1 fruit fly cellular context compared by ENCODE assay signal in the genomic region with DNA sequence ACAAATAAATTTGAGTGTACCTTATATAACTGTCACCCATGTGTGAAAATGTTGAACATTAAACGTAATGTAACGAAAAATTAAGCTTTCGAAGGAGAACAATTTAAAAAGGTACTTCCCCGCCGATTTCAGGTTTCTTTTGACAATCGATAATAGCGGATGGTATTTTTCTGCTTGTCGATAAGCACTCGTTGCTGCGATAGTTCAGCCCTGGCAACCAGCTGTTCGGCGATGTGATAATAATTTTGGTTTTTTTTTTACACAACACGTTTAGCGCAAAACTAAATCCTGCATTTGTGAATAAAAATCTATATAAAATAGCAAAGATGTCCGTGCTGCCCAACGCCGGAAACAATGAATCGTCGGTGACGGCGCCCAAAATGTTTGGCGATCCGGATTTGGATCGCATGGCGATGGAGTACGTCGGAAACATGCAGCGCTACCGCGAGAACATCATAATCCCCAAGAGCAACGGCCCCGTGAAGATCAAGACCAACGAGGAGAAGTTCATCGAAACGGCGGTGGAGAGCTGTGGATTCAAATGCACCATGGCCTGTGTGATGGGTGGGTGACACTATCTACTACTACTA.
A peak's percentile ranks its signal among the peaks of the same experiment; 100 is the strongest.
TF ChIP-seq lines count a peak whose summit lies in the region.

CG31229 (plus strand) TSS at position 194 of the 590 bp plus-strand sequence.

TF ChIP-seq in whole organism, embryonic, 481 proteins besides CTCF, POLR2A, EP300 and RAD21 (continued from another document):
- TF ChIP-seq CG18764 (GFP tag; optimal IDR thresholded peaks at IDR 0.05; lab: Kevin White, UChicago), result no peak
- TF ChIP-seq dm (GFP tag; optimal IDR thresholded peaks at IDR 0.05; lab: Kevin White, UChicago), result peak; percentile 33
- TF ChIP-seq CG7928 (GFP tag; optimal IDR thresholded peaks at IDR 0.05; lab: Kevin White, UChicago), result peak; percentile 91
- TF ChIP-seq BEAF-32 (GFP tag; optimal IDR thresholded peaks at IDR 0.05; lab: Kevin White, UChicago), result peak; percentile 57
- no peak for TF ChIP-seq Trl (optimal IDR thresholded peaks at IDR 0.05; lab: Kevin White, UChicago)
- no peak for TF ChIP-seq Trl (GFP tag; optimal IDR thresholded peaks at IDR 0.05; lab: Kevin White, UChicago)
- TF ChIP-seq hkb (optimal IDR thresholded peaks at IDR 0.05; lab: Kevin White, UChicago), result no peak
- TF ChIP-seq hkb (GFP tag; IDR thresholded peaks at IDR 0.05; lab: Robert Waterston, UW), result 0 out of 2 replicates have a peak, but pooled peaks have one; percentile 13
- no peak for TF ChIP-seq Optix (GFP tag; IDR thresholded peaks at IDR 0.05; lab: Robert Waterston, UW)
- peak; percentile 23 for TF ChIP-seq CG1603 (tag; optimal IDR thresholded peaks at IDR 0.05; lab: Kevin White, UChicago)
- TF ChIP-seq gfzf (GFP tag; optimal IDR thresholded peaks at IDR 0.05; lab: Kevin White, UChicago), result peak; percentile 47
- TF ChIP-seq stwl (tag; optimal IDR thresholded peaks at IDR 0.05; lab: Kevin White, UChicago), result peak; percentile 54
- TF ChIP-seq CG10147 (GFP tag; optimal IDR thresholded peaks at IDR 0.05; lab: Kevin White, UChicago), result no peak
- TF ChIP-seq hb (GFP tag; IDR thresholded peaks at IDR 0.05; lab: Robert Waterston, UW; ENCODE audit: partially characterized antibody), result 0 out of 3 replicates have a peak, but pooled peaks have one; percentile 37
- TF ChIP-seq CG16813 (GFP tag; IDR thresholded peaks at IDR 0.05; lab: Robert Waterston, UW; ENCODE audit: partially characterized antibody), result peak; percentile 43; the same call in 2 of the 3 replicates
- TF ChIP-seq CG14710 (tag; optimal IDR thresholded peaks at IDR 0.05; lab: Kevin White, UChicago), result no peak
- no peak for TF ChIP-seq CG31441 (GFP tag; IDR thresholded peaks at IDR 0.05; lab: Robert Waterston, UW)
- TF ChIP-seq CG43689 (GFP tag; IDR thresholded peaks at IDR 0.05; lab: Robert Waterston, UW), result no peak
- TF ChIP-seq Med (GFP tag; lab: Kevin White, UChicago), result peak; percentile 70
- TF ChIP-seq knrl (GFP tag; IDR thresholded peaks at IDR 0.05; lab: Robert Waterston, UW; ENCODE audit: partially characterized antibody), result peak; percentile 21; the same call in 1 of the 3 replicates
- peak; percentile 28 for TF ChIP-seq CG9797 (GFP tag; optimal IDR thresholded peaks at IDR 0.05; lab: Kevin White, UChicago)
- TF ChIP-seq Dp (GFP tag; optimal IDR thresholded peaks at IDR 0.05; lab: Kevin White, UChicago), result peak; percentile 85
- TF ChIP-seq HLH4C (GFP tag; IDR thresholded peaks at IDR 0.05; lab: Robert Waterston, UW; ENCODE audit: partially characterized antibody), result peak; percentile 56; the same call in 1 of the 3 replicates
- peak; percentile 94 for TF ChIP-seq E2f2 (GFP tag; IDR thresholded peaks at IDR 0.05; lab: Robert Waterston, UW)
- TF ChIP-seq amos (GFP tag; IDR thresholded peaks at IDR 0.05; lab: Robert Waterston, UW; ENCODE audit: partially characterized antibody), result peak; percentile 55; the same call in 1 of the 2 replicates
- TF ChIP-seq Sry-δ (GFP tag; optimal IDR thresholded peaks at IDR 0.05; lab: Kevin White, UChicago), result peak; percentile 62
- TF ChIP-seq sqz (GFP tag; optimal IDR thresholded peaks at IDR 0.05; lab: Kevin White, UChicago), result peak; percentile 89
- no peak for TF ChIP-seq CG12744 (GFP tag; optimal IDR thresholded peaks at IDR 0.05; lab: Kevin White, UChicago)
- TF ChIP-seq Asciz (GFP tag; optimal IDR thresholded peaks at IDR 0.05; lab: Kevin White, UChicago), result no peak
- peak; percentile 59; the same call in 2 of the 3 replicates for TF ChIP-seq zen2 (GFP tag; IDR thresholded peaks at IDR 0.05; lab: Robert Waterston, UW; ENCODE audit: partially characterized antibody)
- TF ChIP-seq Mes4 (GFP tag; optimal IDR thresholded peaks at IDR 0.05; lab: Kevin White, UChicago), result no peak
- TF ChIP-seq CG13424 (tag; optimal IDR thresholded peaks at IDR 0.05; lab: Kevin White, UChicago), result no peak
- peak; percentile 8 for TF ChIP-seq CG10267 (tag; optimal IDR thresholded peaks at IDR 0.05; lab: Kevin White, UChicago)
- TF ChIP-seq bsh (GFP tag; optimal IDR thresholded peaks at IDR 0.05; lab: Kevin White, UChicago), result peak in 1 of 2 experiments; percentile 15
- TF ChIP-seq unc-4 (GFP tag; IDR thresholded peaks at IDR 0.05; lab: Robert Waterston, UW; ENCODE audit: partially characterized antibody), result peak; percentile 59
- no peak for TF ChIP-seq CG10321 (GFP tag; IDR thresholded peaks at IDR 0.05; lab: Robert Waterston, UW)
- no peak for TF ChIP-seq CG32767 (GFP tag; IDR thresholded peaks at IDR 0.05; lab: Robert Waterston, UW)
- TF ChIP-seq CG11723 (GFP tag; optimal IDR thresholded peaks at IDR 0.05; lab: Kevin White, UChicago), result no peak
- TF ChIP-seq Dll (GFP tag; IDR thresholded peaks at IDR 0.05; lab: Robert Waterston, UW; ENCODE audit: partially characterized antibody), result peak; percentile 66; the same call in 3 of the 4 replicates
- no peak for TF ChIP-seq CG6175 (GFP tag; IDR thresholded peaks at IDR 0.05; lab: Robert Waterston, UW)
- TF ChIP-seq nerfin-2 (GFP tag; IDR thresholded peaks at IDR 0.05; lab: Robert Waterston, UW; ENCODE audit: partially characterized antibody), result 0 out of 2 replicates have a peak, but pooled peaks have one; percentile 24
- peak; percentile 57 for TF ChIP-seq CG34224 (GFP tag; IDR thresholded peaks at IDR 0.05; lab: Robert Waterston, UW; ENCODE audit: partially characterized antibody)
- TF ChIP-seq mld (GFP tag; IDR thresholded peaks at IDR 0.05; lab: Robert Waterston, UW; ENCODE audit: partially characterized antibody), result 0 out of 3 replicates have a peak, but pooled peaks have one; percentile 39
- TF ChIP-seq CG9727 (GFP tag; optimal IDR thresholded peaks at IDR 0.05; lab: Kevin White, UChicago), result no peak
- TF ChIP-seq bbx (GFP tag; IDR thresholded peaks at IDR 0.05; lab: Robert Waterston, UW; ENCODE audit: partially characterized antibody), result peak; percentile 27; the same call in 1 of the 2 replicates
- TF ChIP-seq Scr (GFP tag; IDR thresholded peaks at IDR 0.05; lab: Robert Waterston, UW; ENCODE audit: partially characterized antibody), result peak; percentile 64
- no peak for TF ChIP-seq CG5245 (GFP tag; optimal IDR thresholded peaks at IDR 0.05; lab: Kevin White, UChicago)
- TF ChIP-seq Dref (GFP tag; IDR thresholded peaks at IDR 0.05; lab: Robert Waterston, UW), result peak; percentile 86
- no peak for TF ChIP-seq CG11247 (GFP tag; IDR thresholded peaks at IDR 0.05; lab: Robert Waterston, UW)
- no peak for TF ChIP-seq CG4730 (GFP tag; IDR thresholded peaks at IDR 0.05; lab: Robert Waterston, UW)
- TF ChIP-seq CG2202 (tag; optimal IDR thresholded peaks at IDR 0.05; lab: Kevin White, UChicago), result no peak
- no peak for TF ChIP-seq CG4854 (GFP tag; optimal IDR thresholded peaks at IDR 0.05; lab: Kevin White, UChicago)
- peak; percentile 34 for TF ChIP-seq Sin3A (optimal IDR thresholded peaks at IDR 0.05; lab: Kevin White, UChicago)
- no peak for TF ChIP-seq sens-2 (GFP tag; IDR thresholded peaks at IDR 0.05; lab: Robert Waterston, UW)
- no peak for TF ChIP-seq toy (GFP tag; IDR thresholded peaks at IDR 0.05; lab: Robert Waterston, UW)
- TF ChIP-seq Pdp1 (GFP tag; optimal IDR thresholded peaks at IDR 0.05; lab: Kevin White, UChicago), result peak in 1 of 2 experiments; percentile 97
- TF ChIP-seq otp (GFP tag; IDR thresholded peaks at IDR 0.05; lab: Robert Waterston, UW), result no peak
- TF ChIP-seq CG15479 (GFP tag; optimal IDR thresholded peaks at IDR 0.05; lab: Kevin White, UChicago), result no peak
- no peak for TF ChIP-seq Hr78 (GFP tag; optimal IDR thresholded peaks at IDR 0.05; lab: Kevin White, UChicago)
- 0 out of 3 replicates have a peak, but pooled peaks have one; percentile 34 for TF ChIP-seq Doc3 (GFP tag; IDR thresholded peaks at IDR 0.05; lab: Robert Waterston, UW; ENCODE audit: partially characterized antibody)
- no peak for TF ChIP-seq Eip74EF (GFP tag; optimal IDR thresholded peaks at IDR 0.05; lab: Kevin White, UChicago)
- TF ChIP-seq MESR4 (GFP tag; optimal IDR thresholded peaks at IDR 0.05; lab: Kevin White, UChicago), result peak; percentile 53
- no peak for TF ChIP-seq kni (GFP tag; optimal IDR thresholded peaks at IDR 0.05; lab: Kevin White, UChicago)
- peak; percentile 90 for TF ChIP-seq CG12155 (GFP tag; optimal IDR thresholded peaks at IDR 0.05; lab: Kevin White, UChicago)
- no peak for TF ChIP-seq row (GFP tag; IDR thresholded peaks at IDR 0.05; lab: Robert Waterston, UW)
- TF ChIP-seq nau (GFP tag; optimal IDR thresholded peaks at IDR 0.05; lab: Kevin White, UChicago), result no peak
- no peak for TF ChIP-seq bab2 (GFP tag; optimal IDR thresholded peaks at IDR 0.05; lab: Kevin White, UChicago)
- TF ChIP-seq sens (GFP tag; lab: Kevin White, UChicago), result peak; percentile 72
- TF ChIP-seq CG15514 (GFP tag; optimal IDR thresholded peaks at IDR 0.05; lab: Kevin White, UChicago), result peak; percentile 86
- no peak for TF ChIP-seq tap (tag; optimal IDR thresholded peaks at IDR 0.05; lab: Kevin White, UChicago)
- peak; percentile 65 for TF ChIP-seq pzg (GFP tag; optimal IDR thresholded peaks at IDR 0.05; lab: Kevin White, UChicago)
- peak; percentile 5 for TF ChIP-seq Myb (GFP tag; optimal IDR thresholded peaks at IDR 0.05; lab: Kevin White, UChicago)
- TF ChIP-seq CG13287 (GFP tag; IDR thresholded peaks at IDR 0.05; lab: Robert Waterston, UW; ENCODE audit: partially characterized antibody), result peak; percentile 77
- peak; percentile 41 for TF ChIP-seq CG4617 (GFP tag; optimal IDR thresholded peaks at IDR 0.05; lab: Kevin White, UChicago; ENCODE audit: borderline replicate concordance)
- no peak for TF ChIP-seq Atf6 (GFP tag; IDR thresholded peaks at IDR 0.05; lab: Robert Waterston, UW)
- peak; percentile 76 to 94 for TF ChIP-seq crp (GFP tag; optimal IDR thresholded peaks at IDR 0.05; lab: Kevin White, UChicago)
- TF ChIP-seq MBD-R2 (GFP tag; IDR thresholded peaks at IDR 0.05; lab: Robert Waterston, UW), result peak; percentile 90
